Fruit fly (Drosophila melanogaster): Measurements from ENCODE around the gene CG34347.

- TF ChIP-seq CG17806 (tag; optimal IDR thresholded peaks at IDR 0.05) = no peak
- TF ChIP-seq CG12605 (GFP tag; IDR thresholded peaks at IDR 0.05) = no peak
- no peak for TF ChIP-seq CG9948 (tag; optimal IDR thresholded peaks at IDR 0.05)
- TF ChIP-seq CG14655 (GFP tag; optimal IDR thresholded peaks at IDR 0.05) = no peak
- TF ChIP-seq Ets98B (GFP tag; IDR thresholded peaks at IDR 0.05) = no peak
- TF ChIP-seq CG34367 (tag; optimal IDR thresholded peaks at IDR 0.05) = no peak
- TF ChIP-seq CG8301 (tag; optimal IDR thresholded peaks at IDR 0.05) = no peak
- TF ChIP-seq Pif1A (GFP tag; optimal IDR thresholded peaks at IDR 0.05) = no peak
- TF ChIP-seq CG4496 (GFP tag; IDR thresholded peaks at IDR 0.05) = no peak
- no peak for TF ChIP-seq rn (GFP tag; IDR thresholded peaks at IDR 0.05)
- no peak for TF ChIP-seq gl (tag; optimal IDR thresholded peaks at IDR 0.05)
- TF ChIP-seq EcR (GFP tag; optimal IDR thresholded peaks at IDR 0.05) = no peak
- TF ChIP-seq CG13204 (GFP tag; optimal IDR thresholded peaks at IDR 0.05) = no peak
These were observed 82.5 kb downstream of the CG34347 start, which contains the start of gene CG31204 for dm6 chr3R:31393427-31393826.

Measured in whole organism, pupa.